Fruit fly (Drosophila melanogaster) whole organism, adult: Measurements from ENCODE around the gene Spn28B.

Experiments used
- CG11617 ChIP-seq: fragments of 200-800 bp; sonication (Bioruptor generic); optimal IDR thresholded peaks from 2 replicates; lab custom pipeline; 2017; ENCODE audit warnings: mild to moderate bottlenecking, missing biosample characterization, missing genetic modification reagents, missing genetic modification characterization
- CG12768 ChIP-seq: fragments of 200-800 bp; sonication (Bioruptor generic); optimal IDR thresholded peaks from 2 replicates; lab custom pipeline; 2017; ENCODE audit warnings: missing biosample characterization, missing genetic modification characterization, mild to moderate bottlenecking, moderate library complexity, missing genetic modification reagents
- CG1620 ChIP-seq: fragments of 200-800 bp; sonication (Bioruptor generic); optimal IDR thresholded peaks from 2 replicates; lab custom pipeline; 2016; ENCODE audit warnings: missing biosample characterization, missing genetic modification characterization
- CG33017 ChIP-seq: fragments of 200-800 bp; sonication (Bioruptor generic); optimal IDR thresholded peaks from 2 replicates; lab custom pipeline; 2018; ENCODE audit warnings: missing biosample characterization, mild to moderate bottlenecking, missing genetic modification characterization, moderate library complexity
- CG5204 ChIP-seq: fragments of 200-800 bp; sonication (Bioruptor generic); optimal IDR thresholded peaks from 2 replicates; lab custom pipeline; 2016; ENCODE audit warnings: missing biosample characterization, missing genetic modification characterization
- cnc ChIP-seq, 2 experiments: fragments of >200 bp; optimal IDR thresholded peaks; 2 replicates each; lab custom pipeline; 2017
- kay ChIP-seq: fragments of 200-800 bp; sonication (Bioruptor generic); peaks from one replicate; lab custom pipeline; 2016; ENCODE audit warnings: missing biosample characterization, missing genetic modification characterization, borderline replicate concordance

- TF ChIP-seq CG5204 = no peak
- TF ChIP-seq CG11617 (GFP tag; lab: Kevin White, UChicago) = no peak
- no peak for TF ChIP-seq cnc (optimal IDR thresholded peaks at IDR 0.05; lab: Kevin White, UChicago)
- TF ChIP-seq CG33017 (tag; lab: Kevin White, UChicago) = no peak
- TF ChIP-seq kay = no peak
- TF ChIP-seq CG1620 = no peak
- TF ChIP-seq CG12768 = no peak
Measured at dm6 chr2L:7574257-7575125, 7.2 kb upstream of the Spn28B start.
